Worm (Caenorhabditis elegans) whole organism, L3 larva: ENCODE results near the gene T13C2.7.

Experiments
- R02D3.7 ChIP-seq: fragments of 150-350 bp; optimal IDR thresholded peaks from 2 replicates; lab custom pipeline; 2014; ENCODE audit warnings: missing biosample characterization, missing genetic modification characterization
- ZK546.5 ChIP-seq: sonication (generic microtip); optimal IDR thresholded peaks from 2 replicates; lab custom pipeline; 2017; ENCODE audit warnings: missing biosample characterization, missing genetic modification characterization
- aly-2 ChIP-seq: fragments of 150-350 bp; optimal IDR thresholded peaks from 2 replicates; lab custom pipeline; 2014; ENCODE audit warnings: missing biosample characterization, missing genetic modification characterization
- ama-1 ChIP-seq: fragments of 150-350 bp; optimal IDR thresholded peaks from 2 replicates; lab custom pipeline; 2018
- ceh-16 ChIP-seq: sonication (generic microtip); optimal IDR thresholded peaks from 2 replicates; lab custom pipeline; 2017; ENCODE audit warnings: missing biosample characterization, missing genetic modification characterization
- ceh-28 ChIP-seq: fragments of 150-350 bp; optimal IDR thresholded peaks from 2 replicates; lab custom pipeline; 2014; ENCODE audit warnings: missing biosample characterization, missing genetic modification reagents, missing genetic modification characterization
- ceh-82 ChIP-seq: fragments of 150-350 bp; optimal IDR thresholded peaks from 2 replicates; lab custom pipeline; 2014; ENCODE audit warnings: missing biosample characterization, missing genetic modification characterization
- ceh-9 ChIP-seq: sonication (generic microtip); optimal IDR thresholded peaks from 2 replicates; lab custom pipeline; 2018; ENCODE audit warnings: missing biosample characterization, missing genetic modification characterization
- daf-12 ChIP-seq: fragments of 150-350 bp; optimal IDR thresholded peaks from 2 replicates; lab custom pipeline; 2014; ENCODE audit warnings: missing biosample characterization, missing genetic modification reagents, missing genetic modification characterization
- egl-27 ChIP-seq: sonication (generic microtip); optimal IDR thresholded peaks from 4 replicates; lab custom pipeline; 2017; ENCODE audit warnings: missing biosample characterization, missing genetic modification reagents, missing genetic modification characterization
- egl-5 ChIP-seq: fragments of 150-350 bp; optimal IDR thresholded peaks from 2 replicates; lab custom pipeline; 2017; ENCODE audit warnings: missing biosample characterization, missing genetic modification reagents, missing genetic modification characterization, inconsistent platforms
- elt-1 ChIP-seq: fragments of 150-350 bp; optimal IDR thresholded peaks from 2 replicates; lab custom pipeline; 2014; ENCODE audit warnings: missing biosample characterization, missing genetic modification characterization
- elt-2 ChIP-seq: sonication (generic microtip); optimal IDR thresholded peaks from 2 replicates; lab custom pipeline; 2016; ENCODE audit warnings: missing genetic modification reagents, mild to moderate bottlenecking, missing genetic modification characterization, missing compliant biosample characterization
- elt-3 ChIP-seq, 3 experiments: fragments of 150-350 bp in 1 of 3; sonication (generic microtip) in 2 of 3; optimal IDR thresholded peaks; 2 replicates in 2 of 3; 4 replicates in 1 of 3; lab custom pipeline; 2014 to 2017; ENCODE audit warnings: missing biosample characterization in 3 of 3, missing genetic modification characterization in 3 of 3
- eor-1 ChIP-seq, 2 experiments: fragments of 150-350 bp; optimal IDR thresholded peaks; 2 replicates each; lab custom pipeline; 2014 to 2018; ENCODE audit warnings: missing biosample characterization in 2 of 2, missing genetic modification characterization in 2 of 2
- fkh-10 ChIP-seq: sonication (generic microtip); optimal IDR thresholded peaks from 2 replicates; lab custom pipeline; 2017; ENCODE audit warnings: missing biosample characterization, missing genetic modification reagents, missing genetic modification characterization
- fkh-2 ChIP-seq: fragments of 150-350 bp; optimal IDR thresholded peaks from 2 replicates; lab custom pipeline; 2014; ENCODE audit warnings: missing biosample characterization, missing genetic modification reagents, missing genetic modification characterization
- fos-1 ChIP-seq: fragments of 150-350 bp; optimal IDR thresholded peaks from 2 replicates; lab custom pipeline; 2014; ENCODE audit warnings: missing biosample characterization, missing genetic modification characterization
- hmg-11 ChIP-seq: sonication (generic microtip); optimal IDR thresholded peaks from 2 replicates; lab custom pipeline; 2016; ENCODE audit warnings: missing genetic modification characterization, missing compliant biosample characterization
- jun-1 ChIP-seq: fragments of 150-350 bp; optimal IDR thresholded peaks from 2 replicates; lab custom pipeline; 2014; ENCODE audit warnings: missing biosample characterization, missing genetic modification reagents, missing genetic modification characterization
- lin-15B ChIP-seq: fragments of 150-350 bp; optimal IDR thresholded peaks from 2 replicates; lab custom pipeline; 2014; ENCODE audit warnings: missing biosample characterization, missing genetic modification characterization
- lin-39 ChIP-seq: fragments of 150-350 bp; optimal IDR thresholded peaks from 2 replicates; lab custom pipeline; 2018; ENCODE audit warnings: missing biosample characterization, missing genetic modification reagents, missing genetic modification characterization
- lsy-12 ChIP-seq: sonication (generic microtip); optimal IDR thresholded peaks from 2 replicates; lab custom pipeline; 2016; ENCODE audit warnings: mild to moderate bottlenecking, missing genetic modification characterization, missing compliant biosample characterization
- mdl-1 ChIP-seq: fragments of 150-350 bp; optimal IDR thresholded peaks from 2 replicates; lab custom pipeline; 2014; ENCODE audit warnings: missing biosample characterization, missing genetic modification characterization
- mml-1 ChIP-seq: fragments of 150-350 bp; sonication (generic microtip); optimal IDR thresholded peaks from 3 replicates; lab custom pipeline; 2014; ENCODE audit warnings: missing biosample characterization, missing genetic modification characterization
- nfya-1 ChIP-seq: sonication (generic microtip); optimal IDR thresholded peaks from 2 replicates; lab custom pipeline; 2017; ENCODE audit warnings: missing genetic modification characterization, mild to moderate bottlenecking, missing compliant biosample characterization, antibody characterized with exemption, moderate library complexity; ENCODE audit not compliant: insufficient read depth
- nhr-11 ChIP-seq: fragments of 150-350 bp; optimal IDR thresholded peaks from 2 replicates; lab custom pipeline; 2014; ENCODE audit warnings: missing biosample characterization, missing genetic modification characterization
- nhr-12 ChIP-seq: fragments of 150-350 bp; optimal IDR thresholded peaks from 2 replicates; lab custom pipeline; 2014; ENCODE audit warnings: missing biosample characterization, missing genetic modification characterization
- nhr-23 ChIP-seq: fragments of 150-350 bp; optimal IDR thresholded peaks from 2 replicates; lab custom pipeline; 2014; ENCODE audit warnings: missing biosample characterization, missing genetic modification reagents, missing genetic modification characterization
- nhr-237 ChIP-seq: fragments of 150-350 bp; optimal IDR thresholded peaks from 2 replicates; lab custom pipeline; 2014; ENCODE audit warnings: missing biosample characterization, missing genetic modification characterization
- nhr-25 ChIP-seq: sonication (generic microtip); optimal IDR thresholded peaks from 2 replicates; lab custom pipeline; 2017; ENCODE audit warnings: missing biosample characterization, missing genetic modification characterization
- nhr-28 ChIP-seq: fragments of 150-350 bp; optimal IDR thresholded peaks from 2 replicates; lab custom pipeline; 2014; ENCODE audit warnings: missing biosample characterization, missing genetic modification characterization
- nhr-43 ChIP-seq: sonication (generic microtip); optimal IDR thresholded peaks from 2 replicates; lab custom pipeline; 2016; ENCODE audit warnings: mild to moderate bottlenecking, missing genetic modification characterization, missing compliant biosample characterization; ENCODE audit not compliant: poor library complexity, severe bottlenecking
- nhr-67 ChIP-seq: fragments of 150-350 bp; optimal IDR thresholded peaks from 2 replicates; lab custom pipeline; 2014; ENCODE audit warnings: missing biosample characterization, missing genetic modification characterization
- nhr-76 ChIP-seq: fragments of 150-350 bp; sonication (generic microtip); optimal IDR thresholded peaks from 5 replicates; lab custom pipeline; 2014; ENCODE audit warnings: missing biosample characterization, missing genetic modification characterization
- nhr-77 ChIP-seq: fragments of 150-350 bp; optimal IDR thresholded peaks from 2 replicates; lab custom pipeline; 2014; ENCODE audit warnings: missing biosample characterization, missing genetic modification characterization
- pha-4 ChIP-seq: fragments of 150-350 bp; optimal IDR thresholded peaks from 2 replicates; lab custom pipeline; 2014; ENCODE audit warnings: missing biosample characterization, missing genetic modification reagents, missing genetic modification characterization
- pqm-1 ChIP-seq: fragments of 150-350 bp; optimal IDR thresholded peaks from 2 replicates; lab custom pipeline; 2017; ENCODE audit warnings: missing biosample characterization, missing genetic modification characterization, inconsistent platforms
- sea-2 ChIP-seq: fragments of 150-350 bp; sonication (generic microtip); optimal IDR thresholded peaks from 4 replicates; lab custom pipeline; 2014; ENCODE audit warnings: missing biosample characterization, missing genetic modification reagents, missing genetic modification characterization
- skn-1 ChIP-seq: fragments of 150-350 bp; optimal IDR thresholded peaks from 2 replicates; lab custom pipeline; 2014; ENCODE audit warnings: missing biosample characterization, missing genetic modification characterization
- snpc-4 ChIP-seq: fragments of 150-350 bp; optimal IDR thresholded peaks from 2 replicates; lab custom pipeline; 2014; ENCODE audit warnings: missing biosample characterization, missing genetic modification characterization
- tbx-2 ChIP-seq: sonication (generic microtip); optimal IDR thresholded peaks from 2 replicates; lab custom pipeline; 2016; ENCODE audit warnings: mild to moderate bottlenecking, missing genetic modification characterization, missing compliant biosample characterization
- unc-39 ChIP-seq: sonication (generic microtip); optimal IDR thresholded peaks from 4 replicates; lab custom pipeline; 2017; ENCODE audit warnings: missing biosample characterization, missing genetic modification characterization
- unc-62 ChIP-seq: fragments of 150-350 bp; sonication (generic microtip); optimal IDR thresholded peaks from 4 replicates; lab custom pipeline; 2014; ENCODE audit warnings: missing biosample characterization, missing genetic modification reagents, missing genetic modification characterization
- zag-1 ChIP-seq: fragments of 150-350 bp; optimal IDR thresholded peaks from 2 replicates; lab custom pipeline; 2014; ENCODE audit warnings: missing biosample characterization, missing genetic modification characterization
- ztf-11 ChIP-seq: fragments of 150-350 bp; optimal IDR thresholded peaks from 2 replicates; lab custom pipeline; 2014; ENCODE audit warnings: missing biosample characterization, missing genetic modification characterization
- ztf-4 ChIP-seq: fragments of 150-350 bp; optimal IDR thresholded peaks from 2 replicates; lab custom pipeline; 2014; ENCODE audit warnings: missing biosample characterization, missing genetic modification characterization

Gene T13C2.7

DNA sequence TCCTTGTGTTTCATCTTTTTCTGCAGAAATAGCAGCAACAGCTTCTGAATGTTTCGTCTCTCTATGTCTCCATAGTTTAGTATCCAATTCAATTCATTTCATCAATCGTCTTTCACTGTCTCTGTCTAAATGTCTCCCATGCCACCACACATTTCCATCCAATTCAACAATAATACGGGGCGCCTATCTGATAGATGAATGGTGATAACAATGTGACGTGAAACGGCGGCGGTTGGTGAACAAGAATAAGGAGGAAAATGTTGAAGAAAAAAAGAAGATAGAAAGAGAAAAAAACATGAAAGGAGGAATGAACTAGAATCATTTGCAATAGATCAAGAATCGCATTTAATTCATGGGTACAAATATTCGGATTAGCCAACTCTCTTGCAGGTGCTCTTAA is 43.1 kb downstream of the T13C2.7 start:
- TF ChIP-seq pqm-1 (tag; lab: Kevin White, UChicago) (peak; percentile 67), ZK546.5 (tag; lab: Kevin White, UChicago) (no peak), ceh-16 (tag; lab: Kevin White, UChicago) (no peak), lin-39 (tag; lab: Kevin White, UChicago) (no peak), snpc-4 (tag; lab: Kevin White, UChicago) (no peak), tbx-2 (tag; lab: Kevin White, UChicago) (no peak), mml-1 (tag; lab: Kevin White, UChicago) (no peak), nhr-76 (no peak), nhr-43 (tag; lab: Kevin White, UChicago) (peak; percentile 31), elt-1 (tag; lab: Kevin White, UChicago) (peak; percentile 96), mdl-1 (peak; percentile 29), jun-1 (tag; lab: Kevin White, UChicago) (peak; percentile 6), nhr-23 (tag; lab: Kevin White, UChicago) (peak; percentile 80), egl-27 (tag; lab: Kevin White, UChicago) (peak; percentile 34), fos-1 (no peak), nhr-237 (tag; lab: Kevin White, UChicago) (no peak), nhr-28 (tag; lab: Kevin White, UChicago) (no peak), ama-1 (lab: Kevin White, UChicago) (no peak), lin-15B (tag; lab: Kevin White, UChicago) (no peak), eor-1 (tag; optimal IDR thresholded peaks at IDR 0.05; lab: Kevin White, UChicago) (no peak), ceh-82 (tag; lab: Kevin White, UChicago) (no peak), skn-1 (no peak), nhr-67 (no peak), zag-1 (tag; lab: Kevin White, UChicago) (no peak), nhr-12 (tag; lab: Kevin White, UChicago) (no peak), R02D3.7 (tag; lab: Kevin White, UChicago) (peak; percentile 8), elt-3 (tag; optimal IDR thresholded peaks at IDR 0.05; lab: Kevin White, UChicago) (peak in 1 of 3 experiments; percentile 69), nfya-1 (tag; lab: Kevin White, UChicago) (peak; percentile 69), unc-62 (GFP tag; lab: Kevin White, UChicago) (peak; percentile 89), ceh-9 (tag; lab: Kevin White, UChicago) (no peak), nhr-11 (tag; lab: Kevin White, UChicago) (peak; percentile 21), nhr-77 (tag; lab: Kevin White, UChicago) (peak; percentile 14), ztf-11 (tag; lab: Kevin White, UChicago) (no peak), egl-5 (tag; lab: Kevin White, UChicago) (peak; percentile 90), nhr-25 (tag; lab: Kevin White, UChicago) (peak; percentile 82), elt-2 (tag; lab: Kevin White, UChicago) (peak; percentile 85), unc-39 (tag; lab: Kevin White, UChicago) (no peak), ceh-28 (no peak), aly-2 (tag; lab: Kevin White, UChicago) (no peak), fkh-10 (GFP tag; lab: Kevin White, UChicago) (no peak), sea-2 (GFP tag; lab: Kevin White, UChicago) (no peak), pha-4 (tag; lab: Kevin White, UChicago) (no peak), fkh-2 (tag; lab: Kevin White, UChicago) (no peak), hmg-11 (tag; lab: Kevin White, UChicago) (no peak), daf-12 (no peak), lsy-12 (no peak), ztf-4 (no peak)
